Worm (Caenorhabditis elegans) whole organism, L1 larva: Measurements from ENCODE around the gene C50D2.7.

Experiments
- C04F5.9 ChIP-seq: sonication (generic microtip); optimal IDR thresholded peaks from 2 replicates; lab custom pipeline; 2016; ENCODE audit warnings: missing genetic modification characterization, missing compliant biosample characterization
- F16B12.6 ChIP-seq: fragments of 150-350 bp; optimal IDR thresholded peaks from 2 replicates; lab custom pipeline; 2014; ENCODE audit warnings: missing biosample characterization, missing genetic modification characterization
- alr-1 ChIP-seq: fragments of 200-800 bp; sonication (Bioruptor generic); optimal IDR thresholded peaks from 2 replicates; lab custom pipeline; 2018; ENCODE audit warnings: borderline replicate concordance, mild to moderate bottlenecking, missing genetic modification characterization, missing compliant biosample characterization
- ama-1 ChIP-seq: fragments of 150-350 bp; optimal IDR thresholded peaks from 2 replicates; lab custom pipeline; 2014
- egl-27 ChIP-seq, 2 experiments: fragments of 150-350 bp in 1 of 2; sonication (generic microtip); optimal IDR thresholded peaks; 3 replicates each; lab custom pipeline; 2017 to 2018; ENCODE audit warnings: missing biosample characterization in 2 of 2, missing genetic modification characterization in 2 of 2, missing genetic modification reagents in 2 of 2
- nhr-11 ChIP-seq: fragments of 150-350 bp; optimal IDR thresholded peaks from 2 replicates; lab custom pipeline; 2014; ENCODE audit warnings: missing biosample characterization, missing genetic modification characterization
- nhr-12 ChIP-seq: sonication (generic microtip); optimal IDR thresholded peaks from 2 replicates; lab custom pipeline; 2017; ENCODE audit warnings: missing biosample characterization, missing genetic modification characterization
- nhr-237 ChIP-seq: fragments of 150-350 bp; optimal IDR thresholded peaks from 2 replicates; lab custom pipeline; 2014; ENCODE audit warnings: missing biosample characterization, missing genetic modification characterization
- nhr-77 ChIP-seq: fragments of 150-350 bp; optimal IDR thresholded peaks from 2 replicates; lab custom pipeline; 2014; ENCODE audit warnings: missing biosample characterization, missing genetic modification characterization
- skn-1 ChIP-seq: fragments of 150-350 bp; optimal IDR thresholded peaks from 2 replicates; lab custom pipeline; 2014; ENCODE audit warnings: missing biosample characterization, missing genetic modification characterization
- snpc-4 ChIP-seq: fragments of 150-350 bp; optimal IDR thresholded peaks from 2 replicates; lab custom pipeline; 2014; ENCODE audit warnings: missing biosample characterization, missing genetic modification characterization
- tbx-2 ChIP-seq: sonication (generic microtip); optimal IDR thresholded peaks from 2 replicates; lab custom pipeline; 2016; ENCODE audit warnings: missing genetic modification characterization, missing compliant biosample characterization
- unc-130 ChIP-seq: fragments of 150-350 bp; optimal IDR thresholded peaks from 2 replicates; lab custom pipeline; 2017; ENCODE audit warnings: missing biosample characterization, missing genetic modification characterization, inconsistent platforms
- ztf-11 ChIP-seq, 2 experiments: sonication (generic microtip); optimal IDR thresholded peaks; 2 replicates each; lab custom pipeline; 2016 to 2017; ENCODE audit warnings: missing genetic modification characterization in 2 of 2, missing biosample characterization in 1 of 2, missing compliant biosample characterization in 1 of 2

DNA sequence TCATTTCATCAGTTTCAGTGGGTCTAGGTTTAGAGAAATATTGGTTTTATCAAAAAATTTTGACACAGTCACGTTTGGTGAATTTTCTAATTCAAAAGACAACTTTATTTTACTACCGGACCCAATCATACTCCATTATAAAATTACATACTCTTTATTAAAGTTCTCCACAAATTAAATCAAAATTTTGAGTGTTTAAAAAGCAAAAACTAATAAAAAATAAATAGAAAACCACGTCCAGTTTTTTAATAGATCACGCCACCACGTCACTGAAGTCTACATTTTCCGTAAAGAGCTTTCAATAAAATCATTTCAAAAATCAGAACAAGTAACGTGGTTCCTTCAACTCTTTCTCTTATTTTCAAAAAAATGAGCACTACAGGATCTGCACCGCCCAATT is 10.8 kb upstream of the C50D2.7 start, which contains the start of gene txt-1:
- TF ChIP-seq unc-130 (tag; lab: Kevin White, UChicago) (no peak), C04F5.9 (tag; lab: Kevin White, UChicago) (no peak), tbx-2 (tag; lab: Kevin White, UChicago) (no peak), ama-1 (lab: Kevin White, UChicago) (no peak), nhr-11 (tag; lab: Kevin White, UChicago) (no peak), nhr-77 (tag; lab: Kevin White, UChicago) (no peak), alr-1 (no peak), ztf-11 (tag; optimal IDR thresholded peaks at IDR 0.05; lab: Kevin White, UChicago) (no peak), F16B12.6 (tag; lab: Kevin White, UChicago) (no peak), nhr-12 (no peak), nhr-237 (tag; lab: Kevin White, UChicago) (no peak), skn-1 (tag; lab: Kevin White, UChicago) (no peak), egl-27 (tag; optimal IDR thresholded peaks at IDR 0.05; lab: Kevin White, UChicago) (no peak), snpc-4 (tag; lab: Kevin White, UChicago) (no peak)
